Fruit fly (Drosophila melanogaster): ENCODE measurements around the gene axed.

axed gene

dm6 chr3L:6605925-6606324 is 3.2 kb upstream of the axed start, which contains the start of gene zpg (continued):
- TF ChIP-seq CG7963 (GFP tag; IDR thresholded peaks at IDR 0.05; ENCODE audit: partially characterized antibody) (no peak), HLH3B (GFP tag; IDR thresholded peaks at IDR 0.05) (no peak), Tbp (GFP tag; optimal IDR thresholded peaks at IDR 0.05) (no peak), Bteb2 (GFP tag; optimal IDR thresholded peaks at IDR 0.05) (no peak), oc (tag; optimal IDR thresholded peaks at IDR 0.05) (no peak), nau (GFP tag; optimal IDR thresholded peaks at IDR 0.05) (no peak), Neu2 (GFP tag; optimal IDR thresholded peaks at IDR 0.05; ENCODE audit: borderline replicate concordance) (no peak), dysf (GFP tag; IDR thresholded peaks at IDR 0.05) (no peak), slbo (GFP tag; IDR thresholded peaks at IDR 0.05) (no peak; the same call in 1 of the 2 replicates), CG14441 (GFP tag; IDR thresholded peaks at IDR 0.05) (no peak), NK7.1 (GFP tag; optimal IDR thresholded peaks at IDR 0.05) (no peak), CG1233 (GFP tag; optimal IDR thresholded peaks at IDR 0.05) (no peak), CG12071 (GFP tag; optimal IDR thresholded peaks at IDR 0.05) (no peak), ewg (GFP tag; optimal IDR thresholded peaks at IDR 0.05) (peak; percentile 30), Bdp1 (GFP tag; optimal IDR thresholded peaks at IDR 0.05) (no peak), CG6854 (GFP tag; optimal IDR thresholded peaks at IDR 0.05) (no peak), CG12391 (tag; optimal IDR thresholded peaks at IDR 0.05) (no peak), CG12104 (GFP tag; optimal IDR thresholded peaks at IDR 0.05) (no peak), ranshi (GFP tag; IDR thresholded peaks at IDR 0.05) (peak; percentile 35; the same call in 1 of the 2 replicates), CG14860 (GFP tag; IDR thresholded peaks at IDR 0.05; ENCODE audit: partially characterized antibody) (no peak), tup (GFP tag; optimal IDR thresholded peaks at IDR 0.05) (no peak), CG9817 (tag; optimal IDR thresholded peaks at IDR 0.05) (peak; percentile 7), CG43689 (GFP tag; IDR thresholded peaks at IDR 0.05) (no peak), Taf1 (GFP tag; IDR thresholded peaks at IDR 0.05) (no peak), Poxn (GFP tag; IDR thresholded peaks at IDR 0.05) (no peak), CG12299 (tag; optimal IDR thresholded peaks at IDR 0.05) (no peak), CG30403 (GFP tag; optimal IDR thresholded peaks at IDR 0.05) (no peak), CG7357 (GFP tag; IDR thresholded peaks at IDR 0.05) (no peak), CG4820 (GFP tag; optimal IDR thresholded peaks at IDR 0.05) (no peak), Sry-β (GFP tag; optimal IDR thresholded peaks at IDR 0.05) (peak; percentile 98), CG18599 (GFP tag; optimal IDR thresholded peaks at IDR 0.05) (no peak), ci (GFP tag; IDR thresholded peaks at IDR 0.05) (no peak), Med (GFP tag) (peak; percentile 93), Fer2 (tag; optimal IDR thresholded peaks at IDR 0.05) (no peak), sob (GFP tag; IDR thresholded peaks at IDR 0.05) (peak; percentile 51; the same call in 1 of the 2 replicates), vnd (GFP tag; IDR thresholded peaks at IDR 0.05; ENCODE audit: partially characterized antibody) (no peak), CG42726 (GFP tag; IDR thresholded peaks at IDR 0.05; ENCODE audit: partially characterized antibody) (peak; percentile 67; the same call in 1 of the 2 replicates), schlank (tag; optimal IDR thresholded peaks at IDR 0.05) (no peak), pum (GFP tag; optimal IDR thresholded peaks at IDR 0.05) (no peak), yki (optimal IDR thresholded peaks at IDR 0.05) (no peak), CG4360 (GFP tag; IDR thresholded peaks at IDR 0.05) (no peak), tll (GFP tag; optimal IDR thresholded peaks at IDR 0.05) (peak in 1 of 2 experiments; percentile 33), HLHmδ (GFP tag; optimal IDR thresholded peaks at IDR 0.05) (no peak), nerfin-1 (tag; optimal IDR thresholded peaks at IDR 0.05) (no peak), CG7556 (GFP tag; optimal IDR thresholded peaks at IDR 0.05) (no peak), zen2 (GFP tag; IDR thresholded peaks at IDR 0.05; ENCODE audit: partially characterized antibody) (no peak), zen (tag; optimal IDR thresholded peaks at IDR 0.05) (no peak), CG11093 (GFP tag; IDR thresholded peaks at IDR 0.05) (no peak), wdn (GFP tag; IDR thresholded peaks at IDR 0.05) (no peak), cg (GFP tag; optimal IDR thresholded peaks at IDR 0.05) (no peak), Ets97D (GFP tag; optimal IDR thresholded peaks at IDR 0.05) (peak; percentile 87)

Measured in whole organism, embryonic.